Worm (Caenorhabditis elegans): ENCODE data around the gene cox-14.

Gene cox-14

DNA sequence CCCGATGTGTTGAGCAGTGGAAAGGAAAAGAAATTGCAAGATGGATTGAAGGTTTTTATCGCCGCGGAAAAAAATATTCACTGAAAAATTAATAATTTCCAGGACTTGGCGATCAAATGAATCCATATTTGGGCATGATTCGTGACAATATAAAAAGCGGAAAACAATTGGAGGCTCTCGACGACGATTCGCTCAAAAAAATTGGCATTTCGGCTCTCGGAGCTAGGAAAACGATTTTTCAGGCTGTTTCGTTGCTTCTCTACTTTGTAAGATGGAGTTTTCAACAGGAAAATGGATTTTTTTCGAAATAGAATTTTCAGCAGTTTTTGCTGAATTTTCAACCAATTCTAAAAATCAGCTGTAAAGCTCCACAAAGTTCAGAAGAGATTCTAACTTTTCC lies 53.1 kb downstream of the cox-14 start:
- no peak for TF ChIP-seq dao-5 (tag; optimal IDR thresholded peaks at IDR 0.05)
- TF ChIP-seq W03F9.2 (tag; optimal IDR thresholded peaks at IDR 0.05) = no peak

Measured in whole organism, L4/young adult.